Fruit fly (Drosophila melanogaster): Measurements from ENCODE around the gene Uqcc1.

Uqcc1 gene

dm6 chr3L:6977391-6977790 lies 19.5 kb upstream of the Uqcc1 start (continued):
- TF ChIP-seq Awh (GFP tag; IDR thresholded peaks at IDR 0.05): no peak; the same call in 1 of the 2 replicates
- peak; percentile 60 for TF ChIP-seq Six4 (GFP tag; optimal IDR thresholded peaks at IDR 0.05)
- no peak for TF ChIP-seq Lpt (GFP tag; optimal IDR thresholded peaks at IDR 0.05)
- peak; percentile 42 for TF ChIP-seq Dek (tag; optimal IDR thresholded peaks at IDR 0.05)
- TF ChIP-seq Dref (GFP tag; IDR thresholded peaks at IDR 0.05): no peak
- TF ChIP-seq CG9797 (GFP tag; optimal IDR thresholded peaks at IDR 0.05): no peak
- TF ChIP-seq p53 (GFP tag; optimal IDR thresholded peaks at IDR 0.05): no peak
- no peak for TF ChIP-seq Hmx (GFP tag; optimal IDR thresholded peaks at IDR 0.05)
- peak; percentile 40 for TF ChIP-seq CG10654 (GFP tag; optimal IDR thresholded peaks at IDR 0.05)
- no peak for TF ChIP-seq gcm2 (GFP tag; optimal IDR thresholded peaks at IDR 0.05)
- TF ChIP-seq CG13287 (GFP tag; IDR thresholded peaks at IDR 0.05; ENCODE audit: partially characterized antibody): no peak
- peak; percentile 86 for TF ChIP-seq vvl (GFP tag; IDR thresholded peaks at IDR 0.05)
- peak; percentile 45; the same call in 1 of the 2 replicates for TF ChIP-seq CG17328 (GFP tag; IDR thresholded peaks at IDR 0.05)
- TF ChIP-seq CG12391 (tag; optimal IDR thresholded peaks at IDR 0.05): peak; percentile 75
- no peak for TF ChIP-seq pan (optimal IDR thresholded peaks at IDR 0.05)
- TF ChIP-seq pan (GFP tag; optimal IDR thresholded peaks at IDR 0.05 in 1 of 2, IDR thresholded peaks at IDR 0.05 in 1 of 2): peak in 1 of 2 experiments; percentile 61
- no peak for TF ChIP-seq aop (GFP tag; IDR thresholded peaks at IDR 0.05)
- TF ChIP-seq CG13424 (tag; optimal IDR thresholded peaks at IDR 0.05): peak; percentile 50
- TF ChIP-seq NC2β (GFP tag; optimal IDR thresholded peaks at IDR 0.05): no peak
- no peak for TF ChIP-seq CG2116 (GFP tag; optimal IDR thresholded peaks at IDR 0.05)
- no peak for TF ChIP-seq Deaf1 (tag; optimal IDR thresholded peaks at IDR 0.05)
- TF ChIP-seq twi (tag; optimal IDR thresholded peaks at IDR 0.05): no peak
- TF ChIP-seq sug (tag; optimal IDR thresholded peaks at IDR 0.05): no peak
- TF ChIP-seq CG13894 (tag; optimal IDR thresholded peaks at IDR 0.05): no peak
- peak; percentile 1 for TF ChIP-seq Nf-YB (GFP tag; optimal IDR thresholded peaks at IDR 0.05)
- TF ChIP-seq chn (GFP tag; optimal IDR thresholded peaks at IDR 0.05): no peak
- peak; percentile 72 for TF ChIP-seq CG9727 (GFP tag; optimal IDR thresholded peaks at IDR 0.05)
- peak; percentile 66; the same call in 1 of the 2 replicates for TF ChIP-seq Ada2b (GFP tag; IDR thresholded peaks at IDR 0.05)
- TF ChIP-seq CG7786 (GFP tag; optimal IDR thresholded peaks at IDR 0.05): no peak
- no peak for TF ChIP-seq tx (GFP tag; optimal IDR thresholded peaks at IDR 0.05)
- peak; percentile 16 for TF ChIP-seq nerfin-1 (tag; optimal IDR thresholded peaks at IDR 0.05)
- TF ChIP-seq NC2α (GFP tag; optimal IDR thresholded peaks at IDR 0.05): no peak
- TF ChIP-seq CG12769 (tag; optimal IDR thresholded peaks at IDR 0.05): no peak
- no peak for TF ChIP-seq Trl (optimal IDR thresholded peaks at IDR 0.05)
- no peak for TF ChIP-seq Trl (GFP tag; optimal IDR thresholded peaks at IDR 0.05)
- TF ChIP-seq chinmo (GFP tag; IDR thresholded peaks at IDR 0.05; ENCODE audit: partially characterized antibody): no peak
- TF ChIP-seq pros (GFP tag; optimal IDR thresholded peaks at IDR 0.05): no peak
- TF ChIP-seq Mrtf (GFP tag; IDR thresholded peaks at IDR 0.05): no peak
- peak; percentile 8 for TF ChIP-seq D19B (GFP tag; optimal IDR thresholded peaks at IDR 0.05)
- no peak for TF ChIP-seq NFAT (GFP tag; IDR thresholded peaks at IDR 0.05)
- TF ChIP-seq CG2120 (GFP tag; optimal IDR thresholded peaks at IDR 0.05): no peak
- no peak for TF ChIP-seq CG2129 (GFP tag; IDR thresholded peaks at IDR 0.05; ENCODE audit: partially characterized antibody)
- no peak for TF ChIP-seq lov (optimal IDR thresholded peaks at IDR 0.05)
- TF ChIP-seq lov (GFP tag; IDR thresholded peaks at IDR 0.05): no peak
- TF ChIP-seq HHEX (GFP tag; optimal IDR thresholded peaks at IDR 0.05): peak; percentile 29
- peak in 1 of 3 experiments; percentile 51 for TF ChIP-seq lola (GFP tag; optimal IDR thresholded peaks at IDR 0.05)
- TF ChIP-seq stwl (tag; optimal IDR thresholded peaks at IDR 0.05): peak; percentile 6
- no peak for TF ChIP-seq mirr (GFP tag; optimal IDR thresholded peaks at IDR 0.05)
- TF ChIP-seq ind (GFP tag; optimal IDR thresholded peaks at IDR 0.05): peak; percentile 49
- TF ChIP-seq CG15269 (tag; optimal IDR thresholded peaks at IDR 0.05): peak; percentile 60
- no peak for TF ChIP-seq CG6272 (GFP tag; IDR thresholded peaks at IDR 0.05)
- TF ChIP-seq CG4424 (GFP tag; optimal IDR thresholded peaks at IDR 0.05): peak; percentile 61
